Worm (Caenorhabditis elegans) whole organism, young adult: ENCODE data around the gene tag-342.
A peak's percentile ranks its signal among the peaks of the same experiment; 100 is the strongest.

Experiments
- F10E7.11 ChIP-seq: sonication (generic microtip); optimal IDR thresholded peaks from 2 replicates; lab custom pipeline; 2017; ENCODE audit warnings: mild to moderate bottlenecking, missing genetic modification characterization, moderate library complexity, missing compliant biosample characterization
- F23B12.7 ChIP-seq: sonication (generic microtip); optimal IDR thresholded peaks from 2 replicates; lab custom pipeline; 2017; ENCODE audit warnings: missing genetic modification characterization, mild to moderate bottlenecking, missing compliant biosample characterization, antibody characterized with exemption, moderate library complexity; ENCODE audit not compliant: insufficient read depth
- F52B5.7 ChIP-seq: sonication (generic microtip); optimal IDR thresholded peaks from 2 replicates; lab custom pipeline; 2016; ENCODE audit warnings: mild to moderate bottlenecking, missing genetic modification characterization, missing compliant biosample characterization
- K12H6.12 ChIP-seq: fragments of 200-800 bp; sonication (Bioruptor generic); optimal IDR thresholded peaks from 2 replicates; lab custom pipeline; 2018; ENCODE audit warnings: mild to moderate bottlenecking, missing genetic modification characterization, missing compliant biosample characterization
- Y53F4B.3 ChIP-seq: fragments of 200-800 bp; sonication (Bioruptor generic); IDR thresholded peaks from 2 replicates; pipeline ENCODE4 v1.3.6; 2022; ENCODE audit warnings: missing genetic modification reagents, missing genetic modification characterization, missing compliant biosample characterization
- Y67H2A.10 ChIP-seq: fragments of 200-800 bp; sonication (Bioruptor generic); conservative IDR thresholded peaks from 2 replicates; pipeline ENCODE4 v1.3.6; 2022; ENCODE audit warnings: missing genetic modification reagents, missing genetic modification characterization, missing compliant biosample characterization
- Y79H2A.3 ChIP-seq: fragments of 200-800 bp; sonication (Bioruptor generic); conservative IDR thresholded peaks from 2 replicates; pipeline ENCODE4 v1.3.6; 2022; ENCODE audit warnings: missing genetic modification reagents, missing genetic modification characterization, missing compliant biosample characterization
- Y95B8A.8 ChIP-seq: fragments of 200-800 bp; sonication (Bioruptor generic); IDR thresholded peaks from 2 replicates; pipeline ENCODE4 v1.3.6; 2022; ENCODE audit warnings: missing genetic modification reagents, missing genetic modification characterization, missing compliant biosample characterization
- ama-1 ChIP-seq, 3 experiments: fragments of 150-350 bp in 1 of 3; sonication (generic microtip) in 2 of 3; optimal IDR thresholded peaks; 2 replicates each; lab custom pipeline; 2014 to 2018; ENCODE audit warnings: missing biosample characterization in 2 of 3, missing genetic modification characterization in 2 of 3, missing genetic modification reagents in 2 of 3
- aptf-3 ChIP-seq: fragments of 200-800 bp; sonication (Bioruptor generic); IDR thresholded peaks from 2 replicates; pipeline ENCODE4 v1.3.6; 2022; ENCODE audit warnings: missing genetic modification characterization, missing compliant biosample characterization
- atf-7 ChIP-seq: sonication (generic microtip); optimal IDR thresholded peaks from 2 replicates; lab custom pipeline; 2017; ENCODE audit warnings: mild to moderate bottlenecking, missing genetic modification characterization, missing compliant biosample characterization
- attf-5 ChIP-seq: fragments of 200-800 bp; sonication (Bioruptor generic); optimal IDR thresholded peaks from 2 replicates; lab custom pipeline; 2018; ENCODE audit warnings: mild to moderate bottlenecking, missing genetic modification characterization, missing compliant biosample characterization
- ccch-3 ChIP-seq: fragments of 200-800 bp; sonication (Bioruptor generic); optimal IDR thresholded peaks from 2 replicates; lab custom pipeline; 2018; ENCODE audit warnings: mild to moderate bottlenecking, missing genetic modification characterization, missing compliant biosample characterization
- cebp-1 ChIP-seq, 2 experiments: fragments of 200-800 bp in 1 of 2; sonication (Bioruptor generic) in 1 of 2; sonication (generic microtip) in 1 of 2; IDR thresholded peaks in 1 of 2; optimal IDR thresholded peaks in 1 of 2; 2 replicates each; pipeline versions ENCODE4 v1.3.6 to Lab custom; 2017 to 2022; ENCODE audit warnings: missing compliant biosample characterization in 2 of 2, missing genetic modification characterization in 2 of 2, mild to moderate bottlenecking in 1 of 2, missing genetic modification reagents in 1 of 2, moderate library complexity in 1 of 2
- ceh-100 ChIP-seq: fragments of 200-800 bp; sonication (Bioruptor generic); IDR thresholded peaks from 2 replicates; pipeline ENCODE4 v1.3.6; 2022; ENCODE audit warnings: missing genetic modification reagents, missing genetic modification characterization, missing compliant biosample characterization
- die-1 ChIP-seq: sonication (generic microtip); optimal IDR thresholded peaks from 2 replicates; lab custom pipeline; 2016; ENCODE audit warnings: missing genotype, mild to moderate bottlenecking, missing genetic modification characterization, missing compliant biosample characterization
- egl-44 ChIP-seq: fragments of 200-800 bp; sonication (Bioruptor generic); IDR thresholded peaks from 2 replicates; pipeline ENCODE4 v1.3.6; 2022; ENCODE audit warnings: missing genetic modification reagents, missing genetic modification characterization, missing compliant biosample characterization
- ekl-4 ChIP-seq: fragments of 200-800 bp; sonication (Bioruptor generic); IDR thresholded peaks from 2 replicates; pipeline ENCODE4 v1.3.6; 2022; ENCODE audit warnings: missing genetic modification reagents, missing genetic modification characterization, missing compliant biosample characterization
- gei-17 ChIP-seq: fragments of 200-800 bp; sonication (Bioruptor generic); optimal IDR thresholded peaks from 2 replicates; lab custom pipeline; 2018; ENCODE audit warnings: mild to moderate bottlenecking, missing genetic modification characterization, missing compliant biosample characterization
- lag-1 ChIP-seq: fragments of 200-800 bp; sonication (Bioruptor generic); IDR thresholded peaks from 2 replicates; pipeline ENCODE4 v1.3.6; 2022; ENCODE audit warnings: missing genetic modification reagents, missing genetic modification characterization, missing compliant biosample characterization
- lin-26 ChIP-seq: fragments of 200-800 bp; sonication (Bioruptor generic); IDR thresholded peaks from 2 replicates; pipeline ENCODE4 v1.3.6; 2022; ENCODE audit warnings: missing genetic modification reagents, missing genetic modification characterization, missing compliant biosample characterization
- lin-40 ChIP-seq: sonication (generic microtip); optimal IDR thresholded peaks from 2 replicates; lab custom pipeline; 2016; ENCODE audit warnings: missing genetic modification characterization, mild to moderate bottlenecking, missing compliant biosample characterization, missing genotype, missing genetic modification reagents
- lsl-1 ChIP-seq: fragments of 200-800 bp; sonication (Bioruptor generic); optimal IDR thresholded peaks from 2 replicates; lab custom pipeline; 2018; ENCODE audit warnings: mild to moderate bottlenecking, missing genetic modification characterization, moderate library complexity, missing compliant biosample characterization
- madf-6 ChIP-seq: fragments of 200-800 bp; sonication (Bioruptor generic); IDR thresholded peaks from 2 replicates; pipeline ENCODE4 v1.3.6; 2022; ENCODE audit warnings: missing genetic modification reagents, missing genetic modification characterization, missing compliant biosample characterization
- mcd-1 ChIP-seq: fragments of 200-800 bp; sonication (Bioruptor generic); IDR thresholded peaks from 2 replicates; pipeline ENCODE4 v1.3.6; 2022; ENCODE audit warnings: missing genetic modification reagents, missing genetic modification characterization, missing compliant biosample characterization
- nfya-1 ChIP-seq: sonication (generic microtip); optimal IDR thresholded peaks from 2 replicates; lab custom pipeline; 2017; ENCODE audit warnings: antibody characterized with exemption, missing compliant biosample characterization, missing genetic modification characterization, borderline replicate concordance; ENCODE audit not compliant: insufficient read depth
- nfyb-1 ChIP-seq: fragments of 200-800 bp; sonication (Bioruptor generic); IDR thresholded peaks from 2 replicates; pipeline ENCODE4 v1.3.6; 2022; ENCODE audit warnings: missing genetic modification reagents, missing genetic modification characterization, missing compliant biosample characterization
- nhr-120 ChIP-seq: fragments of 200-800 bp; sonication (Bioruptor generic); IDR thresholded peaks from 2 replicates; pipeline ENCODE4 v1.3.6; 2022; ENCODE audit warnings: missing genetic modification characterization, missing compliant biosample characterization
- rec-8 ChIP-seq, 2 experiments: sonication (generic microtip); optimal IDR thresholded peaks; 2 replicates each; lab custom pipeline; 2016; ENCODE audit warnings: mild to moderate bottlenecking in 2 of 2, missing genetic modification characterization in 2 of 2, missing genetic modification reagents in 2 of 2, missing genotype in 2 of 2, missing biosample characterization in 1 of 2, missing compliant biosample characterization in 1 of 2, moderate library complexity in 1 of 2
- snpc-4 ChIP-seq, 5 experiments: fragments of 150-350 bp in 1 of 5; sonication (generic microtip) in 4 of 5; optimal IDR thresholded peaks; 2 replicates each; lab custom pipeline; 2014 to 2018; ENCODE audit warnings: missing genetic modification characterization in 5 of 5, missing biosample characterization in 3 of 5, antibody characterized with exemption in 2 of 5, mild to moderate bottlenecking in 2 of 5, missing compliant biosample characterization in 2 of 5, missing genotype in 2 of 5, moderate library complexity in 2 of 5, missing genetic modification reagents in 1 of 5
- tbp1 ChIP-seq: fragments of 200-800 bp; sonication (Bioruptor generic); optimal IDR thresholded peaks from 2 replicates; lab custom pipeline; 2018; ENCODE audit warnings: mild to moderate bottlenecking, missing genetic modification characterization, missing compliant biosample characterization
- tbx-9 ChIP-seq: sonication (generic microtip); optimal IDR thresholded peaks from 2 replicates; lab custom pipeline; 2016; ENCODE audit warnings: borderline replicate concordance, missing genetic modification characterization, inconsistent platforms, missing compliant biosample characterization
- unc-62 ChIP-seq: fragments of 150-350 bp; optimal IDR thresholded peaks from 2 replicates; lab custom pipeline; 2014; ENCODE audit warnings: missing biosample characterization, missing genetic modification reagents, missing genetic modification characterization
- xnd-1 ChIP-seq: sonication (generic microtip); optimal IDR thresholded peaks from 2 replicates; lab custom pipeline; 2016; ENCODE audit warnings: missing genotype, missing genetic modification reagents, missing genetic modification characterization, missing compliant biosample characterization
- zfh-2 ChIP-seq: fragments of 200-800 bp; sonication (Bioruptor generic); conservative IDR thresholded peaks from 2 replicates; pipeline ENCODE4 v1.3.6; 2022; ENCODE audit warnings: missing genetic modification reagents, missing genetic modification characterization, missing compliant biosample characterization
- ztf-18 ChIP-seq: sonication (generic microtip); optimal IDR thresholded peaks from 2 replicates; lab custom pipeline; 2016; ENCODE audit warnings: missing genotype, mild to moderate bottlenecking, missing genetic modification characterization, missing compliant biosample characterization
- ztf-28 ChIP-seq: fragments of 200-800 bp; sonication (Bioruptor generic); IDR thresholded peaks from 2 replicates; pipeline ENCODE4 v1.3.6; 2022; ENCODE audit warnings: missing genetic modification reagents, missing genetic modification characterization, missing compliant biosample characterization
- ztf-3 ChIP-seq: fragments of 200-800 bp; sonication (Bioruptor generic); optimal IDR thresholded peaks from 2 replicates; lab custom pipeline; 2018; ENCODE audit warnings: mild to moderate bottlenecking, missing genetic modification characterization, missing compliant biosample characterization

The tag-342 gene

ce11 chrIII:9457192-9458103 lies 10.5 kb upstream of the tag-342 start:
- TF ChIP-seq unc-62 (GFP tag; lab: Kevin White, UChicago) = no peak
- no peak for TF ChIP-seq ztf-3 (GFP tag; lab: Kevin White, UChicago)
- TF ChIP-seq snpc-4 (GFP tag; optimal IDR thresholded peaks at IDR 0.05; lab: Kevin White, UChicago) = no peak
- no peak for TF ChIP-seq snpc-4 (tag; optimal IDR thresholded peaks at IDR 0.05; lab: Kevin White, UChicago)
- no peak for TF ChIP-seq tbx-9 (tag; lab: Kevin White, UChicago)
- no peak for TF ChIP-seq cebp-1 (GFP tag; IDR thresholded peaks at IDR 0.05; lab: Robert Waterston, UW)
- TF ChIP-seq cebp-1 (tag; optimal IDR thresholded peaks at IDR 0.05; lab: Kevin White, UChicago) = peak; percentile 27
- TF ChIP-seq nfyb-1 = no peak
- no peak for TF ChIP-seq F10E7.11 (tag; lab: Kevin White, UChicago)
- peak; percentile 88 for TF ChIP-seq zfh-2 (GFP tag; lab: Robert Waterston, UW)
- no peak for TF ChIP-seq nfya-1

- TF ChIP-seq ceh-100 (peak; percentile 16; the same call in 1 of the 2 replicates), atf-7 (tag; lab: Kevin White, UChicago) (peak; percentile 32), gei-17 (GFP tag; lab: Kevin White, UChicago) (no peak), Y67H2A.10 (no peak), tbp1 (GFP tag; lab: Kevin White, UChicago) (peak; percentile 26), Y95B8A.8 (no peak), ztf-18 (peak; percentile 24), die-1 (tag; lab: Kevin White, UChicago) (peak; percentile 45), rec-8 (tag; optimal IDR thresholded peaks at IDR 0.05; lab: Kevin White, UChicago) (peak in 1 of 2 experiments; percentile 44), lin-26 (GFP tag; lab: Robert Waterston, UW) (peak; percentile 72; the same call in 1 of the 2 replicates), madf-6 (GFP tag; lab: Robert Waterston, UW) (no peak), F52B5.7 (tag; lab: Kevin White, UChicago) (peak; percentile 21), ztf-28 (0 out of 2 replicates have a peak, but pooled peaks have one; percentile 5), ekl-4 (GFP tag; lab: Robert Waterston, UW) (no peak), zfh-2 (GFP tag; lab: Robert Waterston, UW) (peak; percentile 59), aptf-3 (GFP tag; lab: Robert Waterston, UW) (0 out of 2 replicates have a peak, but pooled peaks have one; percentile 47), Y79H2A.3 (GFP tag; lab: Robert Waterston, UW) (peak; percentile 31; the same call in 1 of the 2 replicates), lsl-1 (peak; percentile 17)
These were observed 5.8 kb upstream of the tag-342 start for ce11 chrIII:9461894-9462784.

- 0 out of 2 replicates have a peak, but pooled peaks have one; percentile 22 for TF ChIP-seq Y53F4B.3 (GFP tag; lab: Robert Waterston, UW)
- TF ChIP-seq K12H6.12 (tag; lab: Kevin White, UChicago) = no peak
- no peak for TF ChIP-seq attf-5 (GFP tag; lab: Kevin White, UChicago)
- TF ChIP-seq lag-1 = no peak
- peak; percentile 75 for TF ChIP-seq Y95B8A.8
- TF ChIP-seq F23B12.7 = no peak
- TF ChIP-seq ccch-3 (GFP tag; lab: Kevin White, UChicago) = no peak
- no peak for TF ChIP-seq lin-26 (GFP tag; lab: Robert Waterston, UW)
- no peak for TF ChIP-seq zfh-2 (GFP tag; lab: Robert Waterston, UW)
- no peak for TF ChIP-seq lin-40 (tag; lab: Kevin White, UChicago)
- TF ChIP-seq mcd-1 (GFP tag; lab: Robert Waterston, UW) = 0 out of 2 replicates have a peak, but pooled peaks have one; percentile 20
- TF ChIP-seq nhr-120 (GFP tag; lab: Robert Waterston, UW) = no peak
- peak; percentile 48 for TF ChIP-seq xnd-1 (tag; lab: Kevin White, UChicago)
- TF ChIP-seq ama-1 (optimal IDR thresholded peaks at IDR 0.05; lab: Kevin White, UChicago) = no peak
- TF ChIP-seq ama-1 (GFP tag; optimal IDR thresholded peaks at IDR 0.05; lab: Kevin White, UChicago) = peak in 1 of 2 experiments; percentile 16
- no peak for TF ChIP-seq egl-44
These were observed 5.0 kb upstream of the tag-342 start for ce11 chrIII:9462785-9463467.
